Worm (Caenorhabditis elegans): ENCODE results near the gene B0302.4.

- TF ChIP-seq nhr-237 (tag; optimal IDR thresholded peaks at IDR 0.05) = no peak
- TF ChIP-seq nhr-28 (tag; optimal IDR thresholded peaks at IDR 0.05) = no peak
- TF ChIP-seq egl-27 (tag; optimal IDR thresholded peaks at IDR 0.05) = no peak
- no peak for TF ChIP-seq tbx-2 (tag; optimal IDR thresholded peaks at IDR 0.05)
- TF ChIP-seq elt-2 (tag; optimal IDR thresholded peaks at IDR 0.05) = no peak
- TF ChIP-seq nhr-11 (tag; optimal IDR thresholded peaks at IDR 0.05) = no peak
- TF ChIP-seq pqm-1 (tag; optimal IDR thresholded peaks at IDR 0.05) = no peak
- TF ChIP-seq unc-62 (GFP tag; optimal IDR thresholded peaks at IDR 0.05) = no peak
- TF ChIP-seq lin-39 (tag; optimal IDR thresholded peaks at IDR 0.05) = no peak
- no peak for TF ChIP-seq skn-1 (tag; optimal IDR thresholded peaks at IDR 0.05)
- no peak for TF ChIP-seq mdl-1 (tag; optimal IDR thresholded peaks at IDR 0.05)
- TF ChIP-seq ceh-9 (tag; optimal IDR thresholded peaks at IDR 0.05) = no peak
Measured at ce11 chrX:17215753-17216152, 39.2 kb upstream of the B0302.4 start.
